Fruit fly (Drosophila melanogaster) whole organism, prepupa: ENCODE data around the gene CG1113.

Experiments
- Blimp-1 ChIP-seq: fragments of 200-800 bp; sonication (Bioruptor generic); optimal IDR thresholded peaks from 3 replicates; lab custom pipeline; 2017; ENCODE audit warnings: missing biosample characterization, missing genetic modification characterization, mild to moderate bottlenecking, moderate library complexity, missing genetic modification reagents
- CG10631 ChIP-seq: fragments of 200-800 bp; sonication (Bioruptor generic); optimal IDR thresholded peaks from 2 replicates; lab custom pipeline; 2016; ENCODE audit warnings: missing biosample characterization, missing genetic modification characterization
- CG10669 ChIP-seq: fragments of 200-800 bp; sonication (Bioruptor generic); optimal IDR thresholded peaks from 3 replicates; lab custom pipeline; 2018; ENCODE audit warnings: missing biosample characterization, mild to moderate bottlenecking, missing genetic modification characterization, moderate library complexity
- CG11294 ChIP-seq: fragments of 200-800 bp; sonication (Bioruptor generic); IDR thresholded peaks from 2 replicates; pipeline ENCODE4 v1.3.6; 2022; ENCODE audit warnings: missing biosample characterization, missing genetic modification characterization
- CG11902 ChIP-seq: fragments of 200-800 bp; sonication (Bioruptor generic); optimal IDR thresholded peaks from 3 replicates; lab custom pipeline; 2016; ENCODE audit warnings: missing biosample characterization, missing genetic modification characterization
- CG1621 ChIP-seq: fragments of 200-800 bp; sonication (Bioruptor generic); optimal IDR thresholded peaks from 3 replicates; lab custom pipeline; 2018; ENCODE audit warnings: missing biosample characterization, mild to moderate bottlenecking, missing genetic modification characterization
- CG16779 ChIP-seq: fragments of 200-800 bp; sonication (Bioruptor generic); optimal IDR thresholded peaks from 3 replicates; lab custom pipeline; 2017; ENCODE audit warnings: missing biosample characterization, mild to moderate bottlenecking, missing genetic modification characterization
- CG31627 ChIP-seq: fragments of 200-800 bp; sonication (Bioruptor generic); optimal IDR thresholded peaks from 3 replicates; lab custom pipeline; 2016; ENCODE audit warnings: missing biosample characterization, missing genetic modification characterization
- CG3919 ChIP-seq: fragments of 200-800 bp; sonication (Bioruptor generic); optimal IDR thresholded peaks from 3 replicates; lab custom pipeline; 2016; ENCODE audit warnings: missing biosample characterization, missing genetic modification characterization
- CG4318 ChIP-seq: fragments of 200-800 bp; sonication (Bioruptor generic); optimal IDR thresholded peaks from 3 replicates; lab custom pipeline; 2017; ENCODE audit warnings: missing biosample characterization, mild to moderate bottlenecking, missing genetic modification characterization
- CG6792 ChIP-seq: fragments of 200-800 bp; sonication (Bioruptor generic); optimal IDR thresholded peaks from 3 replicates; lab custom pipeline; 2016; ENCODE audit warnings: missing biosample characterization, missing genetic modification characterization
- CG6808 ChIP-seq: fragments of 200-800 bp; sonication (Bioruptor generic); optimal IDR thresholded peaks from 3 replicates; lab custom pipeline; 2017; ENCODE audit warnings: missing biosample characterization, missing genetic modification characterization, mild to moderate bottlenecking, moderate library complexity, missing genetic modification reagents
- CG6854 ChIP-seq: fragments of 200-800 bp; sonication (Bioruptor generic); optimal IDR thresholded peaks from 2 replicates; lab custom pipeline; 2017; ENCODE audit warnings: missing biosample characterization, mild to moderate bottlenecking, missing genetic modification characterization
- CG7368 ChIP-seq: fragments of 200-800 bp; sonication (Bioruptor generic); optimal IDR thresholded peaks from 3 replicates; lab custom pipeline; 2016; ENCODE audit warnings: missing biosample characterization, missing genetic modification characterization
- CG8119 ChIP-seq: fragments of 200-800 bp; sonication (Bioruptor generic); IDR thresholded peaks from 3 replicates; pipeline ENCODE4 v1.3.6; 2022; ENCODE audit warnings: missing biosample characterization, missing genetic modification characterization
- CG8319 ChIP-seq: fragments of 200-800 bp; sonication (Bioruptor generic); optimal IDR thresholded peaks from 3 replicates; lab custom pipeline; 2016; ENCODE audit warnings: missing biosample characterization, missing genetic modification characterization
- CG8632 ChIP-seq: fragments of 200-800 bp; sonication (Bioruptor generic); optimal IDR thresholded peaks from 3 replicates; lab custom pipeline; 2016; ENCODE audit warnings: missing biosample characterization, missing genetic modification characterization
- CG9139 ChIP-seq: fragments of 200-800 bp; sonication (Bioruptor generic); optimal IDR thresholded peaks from 3 replicates; lab custom pipeline; 2017; ENCODE audit warnings: missing biosample characterization, mild to moderate bottlenecking, missing genetic modification characterization
- Eip78C ChIP-seq: fragments of 200-800 bp; sonication (Bioruptor generic); peaks from one replicate; lab custom pipeline; 2016; ENCODE audit warnings: missing biosample characterization, missing genetic modification characterization
- Ets21C ChIP-seq: fragments of 200-800 bp; sonication (Bioruptor generic); optimal IDR thresholded peaks from 3 replicates; lab custom pipeline; 2016; ENCODE audit warnings: missing biosample characterization, missing genetic modification characterization
- Ets96B ChIP-seq: fragments of 200-800 bp; optimal IDR thresholded peaks from 2 replicates; lab custom pipeline; 2019; ENCODE audit warnings: missing biosample characterization, mild to moderate bottlenecking, missing genetic modification characterization, moderate library complexity
- Gug ChIP-seq: fragments of 200-800 bp; sonication (Bioruptor generic); IDR thresholded peaks from 2 replicates; pipeline ENCODE4 v1.3.6; 2022; ENCODE audit warnings: missing biosample characterization, missing genetic modification characterization
- Hr38 ChIP-seq: sonication (Bioruptor generic); optimal IDR thresholded peaks from 2 replicates; lab custom pipeline; 2016; ENCODE audit warnings: missing biosample characterization, missing genetic modification characterization
- Hr39 ChIP-seq: fragments of 200-800 bp; sonication (Bioruptor generic); optimal IDR thresholded peaks from 2 replicates; lab custom pipeline; 2016; ENCODE audit warnings: missing biosample characterization, missing genetic modification characterization
- Lpt ChIP-seq: fragments of 200-800 bp; sonication (Bioruptor generic); optimal IDR thresholded peaks from 3 replicates; lab custom pipeline; 2016; ENCODE audit warnings: missing biosample characterization, missing genetic modification characterization
- Met ChIP-seq: fragments of 200-800 bp; sonication (Bioruptor generic); optimal IDR thresholded peaks from 3 replicates; lab custom pipeline; 2016; ENCODE audit warnings: missing biosample characterization, missing genetic modification characterization
- Smox ChIP-seq: fragments of 200-800 bp; sonication (Bioruptor generic); optimal IDR thresholded peaks from 3 replicates; lab custom pipeline; 2016; ENCODE audit warnings: missing biosample characterization, missing genetic modification characterization
- Sox14 ChIP-seq: fragments of 200-800 bp; sonication (Bioruptor generic); optimal IDR thresholded peaks from 3 replicates; lab custom pipeline; 2016; ENCODE audit warnings: missing biosample characterization, missing genetic modification characterization
- Sox15 ChIP-seq: fragments of 200-800 bp; sonication (Bioruptor generic); optimal IDR thresholded peaks from 3 replicates; lab custom pipeline; 2016; ENCODE audit warnings: missing biosample characterization, missing genetic modification characterization
- achi ChIP-seq: fragments of 200-800 bp; sonication (Bioruptor generic); optimal IDR thresholded peaks from 3 replicates; lab custom pipeline; 2016; ENCODE audit warnings: missing biosample characterization, missing genetic modification characterization
- acj6 ChIP-seq: fragments of 200-800 bp; sonication (Bioruptor generic); optimal IDR thresholded peaks from 3 replicates; lab custom pipeline; 2016; ENCODE audit warnings: missing biosample characterization, missing genetic modification characterization
- dsx ChIP-seq: fragments of 200-800 bp; optimal IDR thresholded peaks from 3 replicates; lab custom pipeline; 2019; ENCODE audit warnings: missing biosample characterization, mild to moderate bottlenecking, missing genetic modification characterization, moderate library complexity; ENCODE audit not compliant: poor library complexity, severe bottlenecking
- eg ChIP-seq: fragments of 200-800 bp; sonication (Bioruptor generic); IDR thresholded peaks from 3 replicates; pipeline ENCODE4 v1.3.6; 2022; ENCODE audit warnings: missing biosample characterization, missing genetic modification characterization
- esn ChIP-seq: fragments of 200-800 bp; sonication (Bioruptor generic); optimal IDR thresholded peaks from 2 replicates; lab custom pipeline; 2016; ENCODE audit warnings: missing biosample characterization, mild to moderate bottlenecking, missing genetic modification characterization, moderate library complexity
- fd59A ChIP-seq: fragments of 200-800 bp; sonication (Bioruptor generic); optimal IDR thresholded peaks from 2 replicates; lab custom pipeline; 2017; ENCODE audit warnings: missing biosample characterization, mild to moderate bottlenecking, missing genetic modification characterization, missing genetic modification reagents
- fd85E ChIP-seq: fragments of 200-800 bp; sonication (Bioruptor generic); optimal IDR thresholded peaks from 3 replicates; lab custom pipeline; 2016; ENCODE audit warnings: missing biosample characterization, missing genetic modification characterization
- fkh ChIP-seq: fragments of 200-800 bp; sonication (Bioruptor generic); optimal IDR thresholded peaks from 3 replicates; lab custom pipeline; 2017; ENCODE audit warnings: missing biosample characterization, mild to moderate bottlenecking, missing genetic modification characterization, moderate library complexity
- net ChIP-seq: fragments of 200-800 bp; sonication (Bioruptor generic); optimal IDR thresholded peaks from 3 replicates; lab custom pipeline; 2016; ENCODE audit warnings: missing biosample characterization, missing genetic modification characterization
- pdm3 ChIP-seq: fragments of 200-800 bp; sonication (Bioruptor generic); optimal IDR thresholded peaks from 3 replicates; lab custom pipeline; 2016; ENCODE audit warnings: missing biosample characterization, missing genetic modification characterization
- salr ChIP-seq, 2 experiments: fragments of 200-800 bp; sonication (Bioruptor generic); optimal IDR thresholded peaks; 3 replicates each; lab custom pipeline; 2016 to 2018; ENCODE audit warnings: missing biosample characterization in 2 of 2, missing genetic modification characterization in 2 of 2, mild to moderate bottlenecking in 1 of 2
- spab ChIP-seq: fragments of 200-800 bp; sonication (Bioruptor generic); optimal IDR thresholded peaks from 2 replicates; lab custom pipeline; 2017; ENCODE audit warnings: missing biosample characterization, mild to moderate bottlenecking, missing genetic modification characterization, missing genetic modification reagents
- svp ChIP-seq: fragments of 200-800 bp; sonication (Bioruptor generic); peaks from one replicate; lab custom pipeline; 2016; ENCODE audit warnings: missing biosample characterization, missing genetic modification characterization
- topi ChIP-seq: fragments of 200-800 bp; sonication (Bioruptor generic); optimal IDR thresholded peaks from 3 replicates; lab custom pipeline; 2016; ENCODE audit warnings: missing biosample characterization, missing genetic modification characterization

The CG1113 gene

dm6 chr3R:5264251-5265098 is 11.5 kb downstream of the CG1113 start (continued):
- TF ChIP-seq CG9139 (no peak), Hr39 (GFP tag; lab: Kevin White, UChicago) (peak; percentile 49), pdm3 (GFP tag; lab: Kevin White, UChicago) (peak; percentile 50), Hr38 (GFP tag; lab: Kevin White, UChicago) (no peak), CG11902 (GFP tag; lab: Kevin White, UChicago) (peak; percentile 7), CG3919 (GFP tag; lab: Kevin White, UChicago) (no peak), CG8319 (GFP tag; lab: Kevin White, UChicago) (peak; percentile 35), Smox (GFP tag; lab: Kevin White, UChicago) (peak; percentile 44), svp (GFP tag; lab: Kevin White, UChicago) (peak; percentile 85), CG4318 (peak; percentile 12), CG11294 (GFP tag; lab: Robert Waterston, UW) (no peak), CG10669 (peak; percentile 52), net (GFP tag; lab: Kevin White, UChicago) (no peak), Sox15 (peak; percentile 4), acj6 (peak; percentile 43), CG16779 (peak; percentile 6), fd59A (GFP tag; lab: Kevin White, UChicago) (peak; percentile 49), CG6854 (GFP tag; lab: Kevin White, UChicago) (peak; percentile 3), achi (GFP tag; lab: Kevin White, UChicago) (peak; percentile 44), Blimp-1 (peak; percentile 10), spab (peak; percentile 43), Met (GFP tag; lab: Kevin White, UChicago) (peak; percentile 55), esn (GFP tag; lab: Kevin White, UChicago) (peak; percentile 69), Lpt (GFP tag; lab: Kevin White, UChicago) (no peak), fkh (peak; percentile 56), Sox14 (peak; percentile 37), Ets21C (GFP tag; lab: Kevin White, UChicago) (peak; percentile 44), CG10631 (GFP tag; lab: Kevin White, UChicago) (peak; percentile 36), salr (GFP tag; optimal IDR thresholded peaks at IDR 0.05; lab: Kevin White, UChicago) (peak in 1 of 2 experiments; percentile 57), fd85E (GFP tag; lab: Kevin White, UChicago) (no peak), CG31627 (GFP tag; lab: Kevin White, UChicago) (peak; percentile 49), CG6792 (peak; percentile 46), topi (GFP tag; lab: Kevin White, UChicago) (peak; percentile 58), Eip78C (GFP tag; lab: Kevin White, UChicago) (peak; percentile 92), dsx (peak; percentile 10), Gug (GFP tag; lab: Robert Waterston, UW) (no peak), eg (GFP tag; lab: Robert Waterston, UW) (no peak), CG6808 (GFP tag; lab: Kevin White, UChicago) (peak; percentile 60), CG1621 (tag; lab: Kevin White, UChicago) (peak; percentile 33), CG8632 (GFP tag; lab: Kevin White, UChicago) (peak; percentile 1), Ets96B (tag; lab: Kevin White, UChicago) (peak; percentile 53)

- no peak for TF ChIP-seq topi (GFP tag; lab: Kevin White, UChicago)
- no peak for TF ChIP-seq CG8119 (GFP tag; lab: Robert Waterston, UW)
- no peak for TF ChIP-seq CG7368 (GFP tag; lab: Kevin White, UChicago)
- no peak for TF ChIP-seq Ets96B (tag; lab: Kevin White, UChicago)
- no peak for TF ChIP-seq spab
- TF ChIP-seq svp (GFP tag; lab: Kevin White, UChicago): no peak
- TF ChIP-seq Hr39 (GFP tag; lab: Kevin White, UChicago): no peak
These were observed 13.3 kb downstream of the CG1113 start for dm6 chr3R:5266282-5266681.
